Worm (Caenorhabditis elegans): ENCODE data around the gene srz-11.

DNA sequence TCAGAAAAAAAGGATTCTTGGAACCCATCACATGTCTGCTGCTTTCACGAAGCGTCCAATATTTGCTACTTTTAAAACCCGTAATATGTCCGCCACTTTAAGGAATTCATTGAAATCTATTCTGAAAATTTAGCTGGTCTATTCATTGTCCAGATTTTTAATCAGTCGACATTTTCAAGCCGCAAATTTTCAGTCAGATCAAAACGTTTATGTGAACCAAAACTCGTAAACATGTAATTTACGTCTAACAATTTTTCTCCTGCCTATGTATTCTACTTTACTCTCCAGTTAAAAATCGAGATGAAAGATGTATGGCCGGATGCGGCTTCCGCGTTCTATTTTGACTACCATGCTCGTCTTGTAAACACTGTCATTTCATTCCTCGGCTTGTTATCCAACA is 35.1 kb downstream of the srz-11 start, which contains the start of gene srw-1:
- no peak for TF ChIP-seq hnd-1 (tag; optimal IDR thresholded peaks at IDR 0.05)
- TF ChIP-seq ama-1 (optimal IDR thresholded peaks at IDR 0.05) = no peak
- no peak for TF ChIP-seq flt-1 (GFP tag; IDR thresholded peaks at IDR 0.05)
- no peak for TF ChIP-seq F13C5.2 (tag; optimal IDR thresholded peaks at IDR 0.05)
- no peak for TF ChIP-seq hmg-4 (GFP tag; optimal IDR thresholded peaks at IDR 0.05)
- TF ChIP-seq ceh-13 (GFP tag; optimal IDR thresholded peaks at IDR 0.05) = no peak
- no peak for TF ChIP-seq tra-4 (tag; optimal IDR thresholded peaks at IDR 0.05)
- TF ChIP-seq ceh-36 (tag; optimal IDR thresholded peaks at IDR 0.05) = no peak
- TF ChIP-seq pes-1 (GFP tag; IDR thresholded peaks at IDR 0.05) = no peak
- TF ChIP-seq hmbx-1 (tag; optimal IDR thresholded peaks at IDR 0.05) = no peak
- no peak for TF ChIP-seq tbx-11 (GFP tag; IDR thresholded peaks at IDR 0.05)
- no peak for TF ChIP-seq scrt-1 (GFP tag; IDR thresholded peaks at IDR 0.05)
- TF ChIP-seq ets-7 (tag; optimal IDR thresholded peaks at IDR 0.05) = no peak

Data from whole organism, early embryonic.